Fruit fly (Drosophila melanogaster) whole organism, adult: ENCODE results near the gene CG7148.

ENCODE experiments used
- CG11617 ChIP-seq: fragments of 200-800 bp; sonication (Bioruptor generic); optimal IDR thresholded peaks from 2 replicates; lab custom pipeline; 2017; ENCODE audit warnings: mild to moderate bottlenecking, missing biosample characterization, missing genetic modification reagents, missing genetic modification characterization
- CG12768 ChIP-seq: fragments of 200-800 bp; sonication (Bioruptor generic); optimal IDR thresholded peaks from 2 replicates; lab custom pipeline; 2017; ENCODE audit warnings: missing biosample characterization, missing genetic modification characterization, mild to moderate bottlenecking, moderate library complexity, missing genetic modification reagents
- CG14711 ChIP-seq: fragments of 200-800 bp; sonication (Bioruptor generic); optimal IDR thresholded peaks from 2 replicates; lab custom pipeline; 2018; ENCODE audit warnings: missing biosample characterization, mild to moderate bottlenecking, missing genetic modification characterization, moderate library complexity
- CG1620 ChIP-seq: fragments of 200-800 bp; sonication (Bioruptor generic); optimal IDR thresholded peaks from 2 replicates; lab custom pipeline; 2016; ENCODE audit warnings: missing biosample characterization, missing genetic modification characterization
- CG33017 ChIP-seq: fragments of 200-800 bp; sonication (Bioruptor generic); optimal IDR thresholded peaks from 2 replicates; lab custom pipeline; 2018; ENCODE audit warnings: missing biosample characterization, mild to moderate bottlenecking, missing genetic modification characterization, moderate library complexity
- CG5204 ChIP-seq: fragments of 200-800 bp; sonication (Bioruptor generic); optimal IDR thresholded peaks from 2 replicates; lab custom pipeline; 2016; ENCODE audit warnings: missing biosample characterization, missing genetic modification characterization
- CG7045 ChIP-seq: fragments of 200-800 bp; sonication (Bioruptor generic); optimal IDR thresholded peaks from 2 replicates; lab custom pipeline; 2017; ENCODE audit warnings: missing biosample characterization, mild to moderate bottlenecking, missing genetic modification characterization
- CG7101 ChIP-seq: fragments of 200-800 bp; sonication (Bioruptor generic); optimal IDR thresholded peaks from 2 replicates; lab custom pipeline; 2018; ENCODE audit warnings: missing biosample characterization, mild to moderate bottlenecking, missing genetic modification characterization, moderate library complexity
- Clk ChIP-seq: fragments of 200-800 bp; sonication (Bioruptor generic); optimal IDR thresholded peaks from 2 replicates; lab custom pipeline; 2017; ENCODE audit warnings: missing biosample characterization, missing genetic modification characterization
- Crg-1 ChIP-seq: fragments of 200-800 bp; sonication (Bioruptor generic); optimal IDR thresholded peaks from 2 replicates; lab custom pipeline; 2016; ENCODE audit warnings: missing biosample characterization, missing genetic modification characterization
- Hr96 ChIP-seq: fragments of 200-800 bp; sonication (Bioruptor generic); optimal IDR thresholded peaks from 2 replicates; lab custom pipeline; 2016; ENCODE audit warnings: missing biosample characterization, missing genetic modification characterization
- Mnt ChIP-seq: fragments of 200-800 bp; sonication (Bioruptor generic); optimal IDR thresholded peaks from 2 replicates; lab custom pipeline; 2016; ENCODE audit warnings: missing biosample characterization, mild to moderate bottlenecking, missing genetic modification characterization
- bab1 ChIP-seq: fragments of 200-800 bp; sonication (Bioruptor generic); optimal IDR thresholded peaks from 3 replicates; lab custom pipeline; 2019; ENCODE audit warnings: missing biosample characterization, mild to moderate bottlenecking, missing genetic modification characterization, moderate library complexity
- cic ChIP-seq: fragments of 200-800 bp; sonication (Bioruptor generic); optimal IDR thresholded peaks from 2 replicates; lab custom pipeline; 2017; ENCODE audit warnings: missing biosample characterization, mild to moderate bottlenecking, missing genetic modification characterization, moderate library complexity
- cnc ChIP-seq, 2 experiments: fragments of >200 bp; optimal IDR thresholded peaks; 2 replicates each; lab custom pipeline; 2017
- kay ChIP-seq: fragments of 200-800 bp; sonication (Bioruptor generic); peaks from one replicate; lab custom pipeline; 2016; ENCODE audit warnings: missing biosample characterization, missing genetic modification characterization, borderline replicate concordance
- ovo ChIP-seq: fragments of 200-800 bp; sonication (Bioruptor generic); optimal IDR thresholded peaks from 2 replicates; lab custom pipeline; 2016; ENCODE audit warnings: missing biosample characterization, missing genetic modification characterization
- pad ChIP-seq: fragments of 200-800 bp; sonication (Bioruptor generic); optimal IDR thresholded peaks from 3 replicates; lab custom pipeline; 2017; ENCODE audit warnings: missing biosample characterization, missing genetic modification characterization, mild to moderate bottlenecking, moderate library complexity, missing genetic modification reagents
- tj ChIP-seq: fragments of 200-800 bp; sonication (Bioruptor generic); optimal IDR thresholded peaks from 3 replicates; lab custom pipeline; 2017; ENCODE audit warnings: missing biosample characterization, mild to moderate bottlenecking, missing genetic modification characterization, moderate library complexity
- toe ChIP-seq: fragments of 200-800 bp; sonication (Bioruptor generic); optimal IDR thresholded peaks from 2 replicates; lab custom pipeline; 2016; ENCODE audit warnings: missing biosample characterization, missing genetic modification characterization

The CG7148 gene

dm6 chr3L:21819497-21819896, 12.6 kb downstream of the CG7148 start:
- TF ChIP-seq cnc (optimal IDR thresholded peaks at IDR 0.05; lab: Kevin White, UChicago) (no peak), CG14711 (no peak), CG5204 (no peak), CG33017 (no peak), CG7045 (GFP tag; lab: Kevin White, UChicago) (no peak)

dm6 chr3L:21818701-21819100, 13.4 kb downstream of the CG7148 start:
- TF ChIP-seq tj (GFP tag; lab: Kevin White, UChicago) (no peak), Mnt (no peak), cic (GFP tag; lab: Kevin White, UChicago) (no peak), CG1620 (GFP tag; lab: Kevin White, UChicago) (no peak), CG7101 (tag; lab: Kevin White, UChicago) (no peak), ovo (GFP tag; lab: Kevin White, UChicago) (no peak), pad (GFP tag; lab: Kevin White, UChicago) (no peak), kay (no peak), CG33017 (no peak), CG7045 (GFP tag; lab: Kevin White, UChicago) (no peak), CG12768 (GFP tag; lab: Kevin White, UChicago) (no peak), CG11617 (GFP tag; lab: Kevin White, UChicago) (no peak), Clk (GFP tag; lab: Kevin White, UChicago) (no peak), cnc (optimal IDR thresholded peaks at IDR 0.05; lab: Kevin White, UChicago) (no peak), Crg-1 (GFP tag; lab: Kevin White, UChicago) (no peak), Hr96 (GFP tag; lab: Kevin White, UChicago) (no peak), bab1 (GFP tag; lab: Kevin White, UChicago) (no peak)

dm6 chr3L:21813598-21813997, 18.5 kb downstream of the CG7148 start, which contains the start of gene CG43895:
Gene CG43895, minus strand, starts transcription at chr3L:21813698.
- TF ChIP-seq Hr96 (GFP tag; lab: Kevin White, UChicago) (no peak), CG11617 (GFP tag; lab: Kevin White, UChicago) (no peak), cic (GFP tag; lab: Kevin White, UChicago) (no peak), CG7045 (GFP tag; lab: Kevin White, UChicago) (no peak), ovo (GFP tag; lab: Kevin White, UChicago) (no peak)

- TF ChIP-seq Crg-1 (GFP tag; lab: Kevin White, UChicago) (no peak), CG5204 (no peak), Clk (GFP tag; lab: Kevin White, UChicago) (no peak), kay (no peak), Hr96 (GFP tag; lab: Kevin White, UChicago) (no peak), cnc (optimal IDR thresholded peaks at IDR 0.05; lab: Kevin White, UChicago) (no peak), CG7045 (GFP tag; lab: Kevin White, UChicago) (no peak), bab1 (GFP tag; lab: Kevin White, UChicago) (no peak), ovo (GFP tag; lab: Kevin White, UChicago) (no peak), CG11617 (GFP tag; lab: Kevin White, UChicago) (no peak), CG7101 (tag; lab: Kevin White, UChicago) (no peak), cic (GFP tag; lab: Kevin White, UChicago) (no peak), Mnt (no peak), CG1620 (GFP tag; lab: Kevin White, UChicago) (no peak), CG33017 (no peak)
These were observed 23.5 kb downstream of the CG7148 start, which contains the start of gene eg for dm6 chr3L:21808568-21808967. Gene eg, plus strand, starts transcription at chr3L:21808703.

dm6 chr3L:21808003-21808530, 24.0 kb downstream of the CG7148 start:
- TF ChIP-seq CG7045 (GFP tag; lab: Kevin White, UChicago) (no peak), cnc (optimal IDR thresholded peaks at IDR 0.05; lab: Kevin White, UChicago) (no peak), pad (GFP tag; lab: Kevin White, UChicago) (no peak), Hr96 (GFP tag; lab: Kevin White, UChicago) (no peak), CG11617 (GFP tag; lab: Kevin White, UChicago) (no peak), CG7101 (tag; lab: Kevin White, UChicago) (no peak), CG12768 (GFP tag; lab: Kevin White, UChicago) (no peak), Crg-1 (GFP tag; lab: Kevin White, UChicago) (no peak), CG14711 (no peak), kay (no peak), Clk (GFP tag; lab: Kevin White, UChicago) (no peak), CG5204 (no peak), ovo (GFP tag; lab: Kevin White, UChicago) (no peak), CG1620 (GFP tag; lab: Kevin White, UChicago) (no peak), tj (GFP tag; lab: Kevin White, UChicago) (no peak), bab1 (GFP tag; lab: Kevin White, UChicago) (no peak), Mnt (no peak), toe (GFP tag; lab: Kevin White, UChicago) (no peak)

dm6 chr3L:21800424-21800823, 31.6 kb downstream of the CG7148 start:
- no peak for TF ChIP-seq CG7101 (tag; lab: Kevin White, UChicago)
- TF ChIP-seq CG1620 (GFP tag; lab: Kevin White, UChicago): no peak
- no peak for TF ChIP-seq toe (GFP tag; lab: Kevin White, UChicago)
- no peak for TF ChIP-seq CG33017
- no peak for TF ChIP-seq CG11617 (GFP tag; lab: Kevin White, UChicago)
- no peak for TF ChIP-seq bab1 (GFP tag; lab: Kevin White, UChicago)
- no peak for TF ChIP-seq tj (GFP tag; lab: Kevin White, UChicago)
- TF ChIP-seq Mnt: no peak
- no peak for TF ChIP-seq Hr96 (GFP tag; lab: Kevin White, UChicago)
- TF ChIP-seq CG7045 (GFP tag; lab: Kevin White, UChicago): no peak
- TF ChIP-seq cnc (optimal IDR thresholded peaks at IDR 0.05; lab: Kevin White, UChicago): no peak
- TF ChIP-seq cic (GFP tag; lab: Kevin White, UChicago): no peak
- TF ChIP-seq pad (GFP tag; lab: Kevin White, UChicago): no peak
- no peak for TF ChIP-seq CG5204
- TF ChIP-seq kay: no peak
- TF ChIP-seq CG14711: no peak
- TF ChIP-seq ovo (GFP tag; lab: Kevin White, UChicago): no peak
